Worm (Caenorhabditis elegans) whole organism, young adult: ENCODE measurements around the gene F54D1.6.
A peak's percentile ranks its signal among the peaks of the same experiment; 100 is the strongest.

ENCODE experiments used
- F33H1.4 ChIP-seq: fragments of 200-800 bp; sonication (Bioruptor generic); IDR thresholded peaks from 2 replicates; pipeline ENCODE4 v1.3.6; 2022; ENCODE audit warnings: missing genetic modification reagents, missing genetic modification characterization, missing compliant biosample characterization
- F39B2.1 ChIP-seq: fragments of 200-800 bp; sonication (Bioruptor generic); IDR thresholded peaks from 2 replicates; pipeline ENCODE4 v1.3.6; 2022; ENCODE audit warnings: missing genetic modification reagents, missing genetic modification characterization, missing compliant biosample characterization
- K11D2.4 ChIP-seq: fragments of 200-800 bp; sonication (Bioruptor generic); IDR thresholded peaks from 2 replicates; pipeline ENCODE4 v1.3.6; 2022; ENCODE audit warnings: missing genetic modification reagents, missing genetic modification characterization, missing compliant biosample characterization
- T07F8.4 ChIP-seq: sonication (generic microtip); optimal IDR thresholded peaks from 2 replicates; lab custom pipeline; 2016; ENCODE audit warnings: mild to moderate bottlenecking, missing genetic modification characterization, moderate library complexity, missing compliant biosample characterization
- T26A5.8 ChIP-seq: sonication (generic microtip); optimal IDR thresholded peaks from 2 replicates; lab custom pipeline; 2016; ENCODE audit warnings: missing genetic modification characterization, missing compliant biosample characterization
- Y53F4B.3 ChIP-seq: fragments of 200-800 bp; sonication (Bioruptor generic); IDR thresholded peaks from 2 replicates; pipeline ENCODE4 v1.3.6; 2022; ENCODE audit warnings: missing genetic modification reagents, missing genetic modification characterization, missing compliant biosample characterization
- Y53G8AR.9 ChIP-seq: fragments of 200-800 bp; sonication (Bioruptor generic); conservative IDR thresholded peaks from 2 replicates; pipeline ENCODE4 v1.3.6; 2022; ENCODE audit warnings: missing genetic modification reagents, missing genetic modification characterization, missing compliant biosample characterization
- Y95B8A.8 ChIP-seq: fragments of 200-800 bp; sonication (Bioruptor generic); IDR thresholded peaks from 2 replicates; pipeline ENCODE4 v1.3.6; 2022; ENCODE audit warnings: missing genetic modification reagents, missing genetic modification characterization, missing compliant biosample characterization
- attf-3 ChIP-seq: fragments of 200-800 bp; sonication (Bioruptor generic); conservative IDR thresholded peaks from 2 replicates; pipeline ENCODE4 v1.3.6; 2022; ENCODE audit warnings: missing genetic modification reagents, missing genetic modification characterization, missing compliant biosample characterization
- attf-6 ChIP-seq: fragments of 200-800 bp; sonication (Bioruptor generic); IDR thresholded peaks from 2 replicates; pipeline ENCODE4 v1.3.6; 2022; ENCODE audit warnings: missing genetic modification reagents, missing genetic modification characterization, missing compliant biosample characterization
- bed-1 ChIP-seq: fragments of 200-800 bp; sonication (Bioruptor generic); IDR thresholded peaks from 2 replicates; pipeline ENCODE4 v1.3.6; 2022; ENCODE audit warnings: missing genetic modification reagents, missing genetic modification characterization, missing compliant biosample characterization
- cebp-1 ChIP-seq, 2 experiments: fragments of 200-800 bp in 1 of 2; sonication (Bioruptor generic) in 1 of 2; sonication (generic microtip) in 1 of 2; IDR thresholded peaks in 1 of 2; optimal IDR thresholded peaks in 1 of 2; 2 replicates each; pipeline versions ENCODE4 v1.3.6 to Lab custom; 2017 to 2022; ENCODE audit warnings: missing compliant biosample characterization in 2 of 2, missing genetic modification characterization in 2 of 2, mild to moderate bottlenecking in 1 of 2, missing genetic modification reagents in 1 of 2, moderate library complexity in 1 of 2
- ceh-100 ChIP-seq: fragments of 200-800 bp; sonication (Bioruptor generic); IDR thresholded peaks from 2 replicates; pipeline ENCODE4 v1.3.6; 2022; ENCODE audit warnings: missing genetic modification reagents, missing genetic modification characterization, missing compliant biosample characterization
- ceh-27 ChIP-seq: fragments of 200-800 bp; sonication (Bioruptor generic); optimal IDR thresholded peaks from 2 replicates; lab custom pipeline; 2018; ENCODE audit warnings: mild to moderate bottlenecking, missing genetic modification characterization, moderate library complexity, missing compliant biosample characterization
- ceh-91 ChIP-seq: fragments of 200-800 bp; sonication (Bioruptor generic); IDR thresholded peaks from 2 replicates; pipeline ENCODE4 v1.3.6; 2022; ENCODE audit warnings: missing genetic modification reagents, missing genetic modification characterization, missing compliant biosample characterization
- dox-1 ChIP-seq: fragments of 200-800 bp; sonication (Bioruptor generic); IDR thresholded peaks from 2 replicates; pipeline ENCODE4 v1.3.6; 2022; ENCODE audit warnings: missing genetic modification reagents, missing genetic modification characterization, missing compliant biosample characterization
- egl-44 ChIP-seq: fragments of 200-800 bp; sonication (Bioruptor generic); IDR thresholded peaks from 2 replicates; pipeline ENCODE4 v1.3.6; 2022; ENCODE audit warnings: missing genetic modification reagents, missing genetic modification characterization, missing compliant biosample characterization
- ekl-4 ChIP-seq: fragments of 200-800 bp; sonication (Bioruptor generic); IDR thresholded peaks from 2 replicates; pipeline ENCODE4 v1.3.6; 2022; ENCODE audit warnings: missing genetic modification reagents, missing genetic modification characterization, missing compliant biosample characterization
- hmg-1.2 ChIP-seq: fragments of 200-800 bp; sonication (Bioruptor generic); IDR thresholded peaks from 2 replicates; pipeline ENCODE4 v1.3.6; 2022; ENCODE audit warnings: missing genetic modification reagents, missing genetic modification characterization, missing compliant biosample characterization
- hmg-20 ChIP-seq: fragments of 200-800 bp; sonication (Bioruptor generic); IDR thresholded peaks from 2 replicates; pipeline ENCODE4 v1.3.6; 2022; ENCODE audit warnings: missing genetic modification reagents, missing genetic modification characterization, missing compliant biosample characterization
- hsf-1 ChIP-seq: fragments of 200-800 bp; sonication (Bioruptor generic); IDR thresholded peaks from 2 replicates; pipeline ENCODE4 v1.3.6; 2022; ENCODE audit warnings: missing genetic modification reagents, missing genetic modification characterization, missing compliant biosample characterization
- let-607 ChIP-seq, 2 experiments: fragments of 200-800 bp in 1 of 2; sonication (Bioruptor generic) in 1 of 2; sonication (generic microtip) in 1 of 2; optimal IDR thresholded peaks; 2 replicates each; lab custom pipeline; 2016 to 2018; ENCODE audit warnings: mild to moderate bottlenecking in 2 of 2, missing compliant biosample characterization in 2 of 2, missing genetic modification characterization in 2 of 2, moderate library complexity in 2 of 2, missing genotype in 1 of 2
- lin-26 ChIP-seq: fragments of 200-800 bp; sonication (Bioruptor generic); IDR thresholded peaks from 2 replicates; pipeline ENCODE4 v1.3.6; 2022; ENCODE audit warnings: missing genetic modification reagents, missing genetic modification characterization, missing compliant biosample characterization
- lin-40 ChIP-seq: sonication (generic microtip); optimal IDR thresholded peaks from 2 replicates; lab custom pipeline; 2016; ENCODE audit warnings: missing genetic modification characterization, mild to moderate bottlenecking, missing compliant biosample characterization, missing genotype, missing genetic modification reagents
- lin-54 ChIP-seq: fragments of 200-800 bp; sonication (Bioruptor generic); optimal IDR thresholded peaks from 2 replicates; lab custom pipeline; 2018; ENCODE audit warnings: mild to moderate bottlenecking, missing genetic modification characterization, missing compliant biosample characterization
- lsl-1 ChIP-seq: fragments of 200-800 bp; sonication (Bioruptor generic); optimal IDR thresholded peaks from 2 replicates; lab custom pipeline; 2018; ENCODE audit warnings: mild to moderate bottlenecking, missing genetic modification characterization, moderate library complexity, missing compliant biosample characterization
- madf-10 ChIP-seq: sonication (generic microtip); optimal IDR thresholded peaks from 2 replicates; lab custom pipeline; 2016; ENCODE audit warnings: mild to moderate bottlenecking, missing genetic modification characterization, missing compliant biosample characterization
- madf-3 ChIP-seq: fragments of 200-800 bp; sonication (Bioruptor generic); IDR thresholded peaks from 2 replicates; pipeline ENCODE4 v1.3.6; 2022; ENCODE audit warnings: missing genetic modification reagents, missing genetic modification characterization, missing compliant biosample characterization
- madf-6 ChIP-seq: fragments of 200-800 bp; sonication (Bioruptor generic); IDR thresholded peaks from 2 replicates; pipeline ENCODE4 v1.3.6; 2022; ENCODE audit warnings: missing genetic modification reagents, missing genetic modification characterization, missing compliant biosample characterization
- madf-8 ChIP-seq: fragments of 200-800 bp; sonication (Bioruptor generic); conservative IDR thresholded peaks from 2 replicates; pipeline ENCODE4 v1.3.6; 2022; ENCODE audit warnings: missing genetic modification reagents, missing genetic modification characterization, missing compliant biosample characterization
- nfya-2 ChIP-seq: fragments of 200-800 bp; sonication (Bioruptor generic); IDR thresholded peaks from 2 replicates; pipeline ENCODE4 v1.3.6; 2022; ENCODE audit warnings: missing genetic modification reagents, missing genetic modification characterization, missing compliant biosample characterization
- nhr-120 ChIP-seq: fragments of 200-800 bp; sonication (Bioruptor generic); IDR thresholded peaks from 2 replicates; pipeline ENCODE4 v1.3.6; 2022; ENCODE audit warnings: missing genetic modification characterization, missing compliant biosample characterization
- nhr-179 ChIP-seq: sonication (generic microtip); optimal IDR thresholded peaks from 2 replicates; lab custom pipeline; 2016; ENCODE audit warnings: mild to moderate bottlenecking, missing genetic modification characterization, missing compliant biosample characterization
- rcor-1 ChIP-seq: fragments of 200-800 bp; sonication (Bioruptor generic); IDR thresholded peaks from 2 replicates; pipeline ENCODE4 v1.3.6; 2022; ENCODE audit warnings: missing genetic modification reagents, missing genetic modification characterization, missing compliant biosample characterization
- rpc-1 ChIP-seq, 2 experiments: fragments of 150-350 bp in 1 of 2; sonication (generic microtip) in 1 of 2; optimal IDR thresholded peaks; 2 replicates each; lab custom pipeline; 2014 to 2018; ENCODE audit warnings: missing biosample characterization in 1 of 2, missing genetic modification characterization in 1 of 2, missing genetic modification reagents in 1 of 2, missing genotype in 1 of 2
- snpc-3.4 ChIP-seq: sonication (generic microtip); optimal IDR thresholded peaks from 2 replicates; lab custom pipeline; 2017; ENCODE audit warnings: missing genetic modification characterization, mild to moderate bottlenecking, missing compliant biosample characterization, antibody characterized with exemption, moderate library complexity, missing genotype, missing genetic modification reagents
- snpc-4 ChIP-seq, 5 experiments: fragments of 150-350 bp in 1 of 5; sonication (generic microtip) in 4 of 5; optimal IDR thresholded peaks; 2 replicates each; lab custom pipeline; 2014 to 2018; ENCODE audit warnings: missing genetic modification characterization in 5 of 5, missing biosample characterization in 3 of 5, antibody characterized with exemption in 2 of 5, mild to moderate bottlenecking in 2 of 5, missing compliant biosample characterization in 2 of 5, missing genotype in 2 of 5, moderate library complexity in 2 of 5, missing genetic modification reagents in 1 of 5
- somi-1 ChIP-seq: fragments of 200-800 bp; sonication (Bioruptor generic); optimal IDR thresholded peaks from 2 replicates; lab custom pipeline; 2018; ENCODE audit warnings: mild to moderate bottlenecking, missing genetic modification characterization, missing compliant biosample characterization
- sptf-2 ChIP-seq: fragments of 200-800 bp; sonication (Bioruptor generic); optimal IDR thresholded peaks from 2 replicates; lab custom pipeline; 2018; ENCODE audit warnings: mild to moderate bottlenecking, missing genetic modification characterization, missing compliant biosample characterization
- unc-130 ChIP-seq: sonication (generic microtip); optimal IDR thresholded peaks from 2 replicates; lab custom pipeline; 2016; ENCODE audit warnings: missing genetic modification reagents, missing genetic modification characterization, missing compliant biosample characterization
- zfh-2 ChIP-seq: fragments of 200-800 bp; sonication (Bioruptor generic); conservative IDR thresholded peaks from 2 replicates; pipeline ENCODE4 v1.3.6; 2022; ENCODE audit warnings: missing genetic modification reagents, missing genetic modification characterization, missing compliant biosample characterization
- ztf-25 ChIP-seq: fragments of 200-800 bp; sonication (Bioruptor generic); IDR thresholded peaks from 2 replicates; pipeline ENCODE4 v1.3.6; 2022; ENCODE audit warnings: missing genetic modification reagents, missing genetic modification characterization, missing compliant biosample characterization
- ztf-26 ChIP-seq: sonication (generic microtip); optimal IDR thresholded peaks from 2 replicates; lab custom pipeline; 2017; ENCODE audit warnings: missing genetic modification characterization, missing compliant biosample characterization

The F54D1.6 gene

DNA sequence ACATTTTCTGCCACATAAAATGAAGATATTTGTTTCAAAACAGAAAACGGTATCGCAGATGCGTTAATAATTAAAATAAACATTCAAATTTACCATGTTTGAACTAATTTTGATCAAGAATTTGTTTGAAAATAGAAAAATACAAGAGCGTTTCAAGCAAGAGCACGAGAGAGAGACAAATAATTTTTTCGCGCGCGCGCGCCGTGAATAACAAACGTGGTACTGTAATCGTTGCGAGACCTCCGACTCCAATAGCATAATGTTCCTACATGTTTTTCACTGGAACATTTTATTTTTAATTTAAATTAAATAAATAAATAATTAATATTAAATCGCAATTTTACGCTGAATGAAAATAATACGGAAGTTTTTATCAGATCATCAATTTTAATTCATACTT lies 49.4 kb downstream of the F54D1.6 start, which contains the start of gene F54E12.2 (continued):
- TF ChIP-seq T26A5.8: no peak
- no peak for TF ChIP-seq ceh-27 (GFP tag; lab: Kevin White, UChicago)
- TF ChIP-seq lin-54 (GFP tag; lab: Kevin White, UChicago): peak; percentile 82
- no peak for TF ChIP-seq nhr-179 (tag; lab: Kevin White, UChicago)
- TF ChIP-seq lin-40 (tag; lab: Kevin White, UChicago): no peak
- no peak for TF ChIP-seq somi-1 (GFP tag; lab: Kevin White, UChicago)
- TF ChIP-seq snpc-3.4 (tag; lab: Kevin White, UChicago): peak; percentile 94
- peak; percentile 97 for TF ChIP-seq lsl-1 (GFP tag; lab: Kevin White, UChicago)
- TF ChIP-seq ztf-26 (tag; lab: Kevin White, UChicago): no peak
- no peak for TF ChIP-seq T07F8.4 (tag; lab: Kevin White, UChicago)
- TF ChIP-seq Y53F4B.3 (GFP tag; lab: Robert Waterston, UW): peak; percentile 45; the same call in 1 of the 2 replicates

DNA sequence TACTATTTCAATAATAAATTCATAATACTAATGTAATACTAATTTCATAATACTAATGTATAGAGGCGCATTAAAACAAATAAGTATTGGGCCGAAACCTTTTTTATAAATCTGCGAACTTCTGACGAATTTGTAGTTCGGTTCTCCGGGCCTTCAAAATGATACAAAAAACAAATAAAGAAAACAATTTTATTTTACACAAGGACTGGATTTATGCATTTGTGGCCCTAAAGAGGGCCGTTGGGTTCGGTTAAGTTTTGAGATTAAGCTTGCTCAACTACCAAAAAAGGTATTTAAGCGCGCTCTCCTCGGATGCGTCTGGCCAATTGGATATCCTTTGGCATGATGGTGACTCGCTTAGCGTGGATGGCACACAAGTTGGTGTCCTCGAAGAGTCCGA lies 49.9 kb downstream of the F54D1.6 start:
- TF ChIP-seq hmg-1.2 (GFP tag; lab: Robert Waterston, UW) (peak; percentile 36; the same call in 1 of the 2 replicates), ekl-4 (peak; percentile 82), egl-44 (peak; percentile 82), ceh-100 (GFP tag; lab: Robert Waterston, UW) (peak; percentile 22; the same call in 1 of the 2 replicates), rcor-1 (GFP tag; lab: Robert Waterston, UW) (peak; percentile 55), attf-6 (peak; percentile 83), lin-26 (peak; percentile 85), F39B2.1 (GFP tag; lab: Robert Waterston, UW) (peak; percentile 90), Y53G8AR.9 (GFP tag; lab: Robert Waterston, UW) (peak; percentile 66), hsf-1 (GFP tag; lab: Robert Waterston, UW) (peak; percentile 63), F33H1.4 (GFP tag; lab: Robert Waterston, UW) (peak; percentile 32; the same call in 1 of the 2 replicates), madf-6 (GFP tag; lab: Robert Waterston, UW) (peak; percentile 70), dox-1 (peak; percentile 63), Y95B8A.8 (GFP tag; lab: Robert Waterston, UW) (peak; percentile 74; the same call in 1 of the 2 replicates), ztf-25 (0 out of 2 replicates have a peak, but pooled peaks have one; percentile 23), madf-3 (GFP tag; lab: Robert Waterston, UW) (0 out of 2 replicates have a peak, but pooled peaks have one; percentile 16)

DNA sequence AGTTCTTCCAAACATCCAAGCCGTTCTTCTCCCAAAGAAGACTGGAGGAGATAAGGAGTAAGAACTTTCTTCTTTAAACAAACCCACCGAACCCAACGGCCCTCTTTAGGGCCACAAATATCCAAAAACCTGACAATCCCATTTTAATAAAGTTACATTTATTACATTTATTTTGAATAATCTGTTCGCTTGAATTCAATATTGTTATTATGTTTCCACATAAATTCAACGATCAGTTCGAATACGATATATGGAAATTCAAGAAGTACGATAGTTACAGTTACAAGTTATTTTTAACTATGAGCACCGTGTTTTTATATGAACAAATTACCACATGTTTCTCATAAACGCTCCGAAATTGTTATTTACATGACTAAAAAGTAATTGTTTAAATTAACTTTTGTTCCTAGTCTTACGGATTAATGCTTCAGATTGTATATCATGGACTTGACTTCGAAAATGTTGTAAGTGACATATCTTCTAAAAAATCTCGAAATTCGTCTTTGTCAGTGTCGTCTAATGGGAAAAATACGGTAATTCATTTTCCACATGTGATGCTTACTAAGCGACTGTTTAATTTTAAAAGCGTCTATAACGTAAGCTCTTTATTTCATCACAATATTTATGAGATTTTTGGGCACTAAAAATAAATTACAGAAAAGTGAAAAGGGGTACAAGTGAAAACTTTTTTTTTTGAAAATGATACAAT lies 53.3 kb downstream of the F54D1.6 start:
- TF ChIP-seq nfya-2 (GFP tag; lab: Robert Waterston, UW) (no peak), hmg-20 (GFP tag; lab: Robert Waterston, UW) (0 out of 2 replicates have a peak, but pooled peaks have one; percentile 2), cebp-1 (GFP tag; IDR thresholded peaks at IDR 0.05; lab: Robert Waterston, UW) (no peak), cebp-1 (tag; optimal IDR thresholded peaks at IDR 0.05; lab: Kevin White, UChicago) (no peak), snpc-4 (GFP tag; optimal IDR thresholded peaks at IDR 0.05; lab: Kevin White, UChicago) (no peak), snpc-4 (tag; optimal IDR thresholded peaks at IDR 0.05; lab: Kevin White, UChicago) (no peak), zfh-2 (no peak), attf-3 (GFP tag; lab: Robert Waterston, UW) (no peak), snpc-3.4 (tag; lab: Kevin White, UChicago) (no peak), ceh-91 (GFP tag; lab: Robert Waterston, UW) (0 out of 2 replicates have a peak, but pooled peaks have one; percentile 49), nhr-179 (tag; lab: Kevin White, UChicago) (no peak), K11D2.4 (GFP tag; lab: Robert Waterston, UW) (no peak), madf-8 (GFP tag; lab: Robert Waterston, UW) (peak; percentile 17; the same call in 1 of the 2 replicates), sptf-2 (GFP tag; lab: Kevin White, UChicago) (no peak), nhr-120 (no peak), unc-130 (GFP tag; lab: Kevin White, UChicago) (no peak), lin-40 (tag; lab: Kevin White, UChicago) (no peak), let-607 (tag; optimal IDR thresholded peaks at IDR 0.05; lab: Kevin White, UChicago) (no peak), rpc-1 (optimal IDR thresholded peaks at IDR 0.05; lab: Kevin White, UChicago) (no peak), rpc-1 (tag; optimal IDR thresholded peaks at IDR 0.05; lab: Kevin White, UChicago) (no peak), bed-1 (no peak), madf-10 (no peak)
